Worm (Caenorhabditis elegans): ENCODE data around the gene fust-1.

The fust-1 gene

ce11 chrII:7151969-7152631 lies at the start of gene fust-1:
fust-1 (plus strand) TSS chrII:7152581.
- TF ChIP-seq unc-62 (GFP tag; optimal IDR thresholded peaks at IDR 0.05): no peak

DNA sequence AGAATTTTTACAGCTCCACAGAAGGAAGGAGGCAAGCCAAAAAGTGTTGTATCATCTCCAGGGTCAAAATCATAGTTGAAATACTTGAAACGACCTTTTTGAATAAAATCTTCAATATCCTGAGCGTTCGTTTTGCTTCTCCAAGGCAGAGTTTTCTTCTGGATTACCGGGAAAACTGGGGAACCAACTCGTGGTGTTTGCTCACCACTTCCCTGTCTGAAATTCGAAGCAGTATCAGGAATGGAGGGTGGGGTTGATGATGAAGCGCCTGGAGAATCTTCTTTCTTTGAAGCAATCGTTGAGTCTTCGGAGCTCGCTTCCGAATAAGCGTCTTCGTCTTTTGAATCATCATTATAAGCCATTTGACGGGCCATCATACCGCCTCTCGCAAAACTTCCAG lies 49.3 kb upstream of the fust-1 start:
- no peak for TF ChIP-seq unc-62 (GFP tag; optimal IDR thresholded peaks at IDR 0.05)

- no peak for TF ChIP-seq unc-62 (GFP tag; optimal IDR thresholded peaks at IDR 0.05)
Observed at ce11 chrII:7104794-7105613, 47.4 kb upstream of the fust-1 start, which contains the start of the genes farl-11 and rpl-33. farl-11 (minus strand) TSS chrII:7105035. rpl-33 (plus strand) TSS chrII:7105563.

ce11 chrII:7106313-7106712 lies 46.1 kb upstream of the fust-1 start:
- TF ChIP-seq unc-62 (GFP tag; optimal IDR thresholded peaks at IDR 0.05): no peak

ce11 chrII:7109956-7110355 lies 42.4 kb upstream of the fust-1 start, which contains the start of gene F10E7.9:
F10E7.9 (minus strand) TSS chrII:7110056.
- TF ChIP-seq unc-62 (GFP tag; optimal IDR thresholded peaks at IDR 0.05): no peak

DNA sequence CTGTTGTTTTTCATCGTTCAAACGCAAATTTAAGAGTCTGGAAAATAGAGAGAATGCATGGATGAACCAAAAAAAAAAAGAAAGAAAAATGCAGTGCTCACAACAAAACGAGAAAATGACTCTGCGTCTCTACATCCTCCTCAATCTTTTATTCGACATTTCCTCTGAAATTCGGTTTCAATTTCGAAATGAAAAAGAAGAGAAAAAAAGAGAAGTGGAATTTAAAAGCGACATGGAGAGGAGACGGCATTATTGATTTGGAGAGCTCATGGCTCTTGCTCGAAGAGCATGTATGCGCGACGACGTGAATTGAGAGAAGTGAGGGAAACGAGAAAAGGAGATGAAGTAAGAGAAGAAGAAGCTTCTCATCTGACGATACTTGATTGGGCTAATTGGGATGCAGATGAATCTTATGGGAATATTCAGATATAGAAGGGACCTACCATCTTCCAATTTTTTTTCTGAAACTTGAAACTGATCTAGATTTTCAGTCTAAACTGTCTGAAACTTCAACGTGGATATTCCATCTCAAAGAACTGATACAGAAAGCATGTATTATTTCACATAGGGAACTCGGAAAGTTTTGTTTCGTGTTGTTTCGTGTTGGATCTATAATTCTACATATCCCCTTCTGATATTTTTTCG lies 41.2 kb upstream of the fust-1 start:
- TF ChIP-seq unc-62 (GFP tag; optimal IDR thresholded peaks at IDR 0.05): no peak

DNA sequence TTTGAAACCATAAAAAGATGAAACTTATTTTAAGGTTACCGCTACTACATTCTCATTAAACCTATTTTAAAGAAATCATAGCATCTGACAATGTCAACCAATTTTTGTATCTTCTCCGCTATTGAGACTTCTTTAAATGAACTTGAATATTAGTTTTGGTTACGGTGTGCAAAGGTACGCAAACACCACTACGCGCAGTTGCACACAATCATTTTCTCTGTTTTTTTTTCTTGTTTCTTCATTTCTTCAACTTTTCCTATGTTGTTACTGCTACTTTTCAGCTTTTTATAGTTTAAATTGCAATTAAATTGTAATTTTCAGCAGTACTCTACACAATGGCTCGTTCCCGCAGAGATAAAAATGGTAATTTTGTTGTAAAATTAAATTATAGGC lies 40.7 kb upstream of the fust-1 start, which contains the start of gene F10E7.5:
Gene F10E7.5, plus strand, starts transcription at position 322 of the 393 bp plus-strand sequence.
- no peak for TF ChIP-seq unc-62 (GFP tag; optimal IDR thresholded peaks at IDR 0.05)

DNA sequence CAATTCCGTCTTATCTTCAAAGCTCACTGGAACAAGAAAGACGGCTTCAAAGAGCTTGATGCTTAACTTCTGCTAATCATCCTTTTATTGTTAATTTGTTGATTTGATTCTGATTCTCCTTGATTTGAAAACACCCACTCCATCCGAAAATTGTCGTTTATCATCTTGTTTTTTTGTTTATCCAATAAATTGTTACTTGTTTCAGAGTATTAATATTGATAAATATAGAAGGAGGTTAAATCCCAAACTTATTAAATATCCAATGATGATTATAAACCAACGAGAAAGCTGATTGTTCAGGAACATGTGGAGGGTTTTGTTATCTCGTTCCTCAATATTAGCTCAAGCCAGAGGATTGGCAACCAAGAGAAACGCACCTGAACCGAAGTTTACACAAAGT lies 39.6 kb upstream of the fust-1 start, which contains the start of gene F10E7.6:
Gene F10E7.6, plus strand, starts transcription at position 301 of the 400 bp plus-strand sequence.
- TF ChIP-seq unc-62 (GFP tag; optimal IDR thresholded peaks at IDR 0.05): no peak

DNA sequence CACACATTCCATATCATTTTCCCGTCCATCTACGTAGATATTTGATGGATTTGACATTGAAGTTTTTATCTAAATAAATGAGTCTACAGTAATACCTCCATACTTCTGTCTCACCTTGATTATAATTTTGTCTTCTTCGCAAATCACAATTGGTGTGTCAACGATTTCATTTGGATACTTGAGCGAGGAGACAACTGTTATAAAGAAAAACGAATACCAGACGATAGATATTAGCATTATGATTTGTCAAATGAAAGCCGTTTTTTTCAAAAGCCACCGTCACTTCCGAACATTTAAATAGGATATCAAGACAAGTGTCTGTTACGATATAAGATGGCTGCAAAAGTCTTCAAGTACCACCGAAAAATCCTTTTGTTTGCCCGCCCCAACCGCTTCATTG lies 36.7 kb upstream of the fust-1 start, which contains the start of gene cutl-5:
Gene cutl-5, minus strand, starts transcription at position 269 of the 400 bp plus-strand sequence.
- TF ChIP-seq unc-62 (GFP tag; optimal IDR thresholded peaks at IDR 0.05): no peak

DNA sequence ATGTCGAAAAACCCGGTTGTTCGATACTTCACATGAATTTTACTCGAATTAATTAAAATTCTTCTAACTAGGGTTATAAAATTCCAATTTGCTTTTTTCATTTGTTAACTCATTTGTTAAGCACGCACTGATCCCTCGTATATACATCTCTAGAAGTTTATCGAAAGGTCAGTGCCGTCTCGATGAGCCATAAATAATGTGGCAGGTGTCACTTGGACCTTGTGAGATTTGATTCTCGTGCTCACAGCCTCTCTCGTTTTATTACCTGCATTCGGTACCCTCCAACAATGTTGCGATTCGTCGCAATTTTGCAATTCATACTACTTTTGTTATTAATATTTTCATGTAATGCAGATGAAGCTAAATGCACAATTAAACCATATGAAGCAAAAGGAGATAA lies 36.0 kb upstream of the fust-1 start, which contains the start of gene spon-1:
Gene spon-1, plus strand, starts transcription at position 208 of the 400 bp plus-strand sequence.
- TF ChIP-seq unc-62 (GFP tag; optimal IDR thresholded peaks at IDR 0.05): no peak

DNA sequence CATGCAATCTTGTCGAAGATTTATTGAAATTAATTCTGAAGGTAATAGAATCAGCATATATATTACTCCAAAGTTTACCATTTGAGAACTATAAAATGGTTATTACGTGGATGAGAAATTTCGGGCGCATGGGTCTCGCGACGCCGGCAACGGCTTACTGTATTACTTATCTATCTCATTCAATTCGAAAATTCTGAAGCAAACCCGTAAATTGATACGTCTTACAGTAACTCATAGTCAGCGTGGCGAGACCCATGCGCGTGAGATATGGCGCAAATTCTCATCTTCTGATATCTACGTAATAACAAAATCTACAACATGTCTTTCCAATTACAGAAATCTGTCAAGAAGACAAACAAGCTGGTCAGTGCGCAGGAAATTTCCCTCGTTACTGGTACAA lies 32.9 kb upstream of the fust-1 start:
- no peak for TF ChIP-seq unc-62 (GFP tag; optimal IDR thresholded peaks at IDR 0.05)

- no peak for TF ChIP-seq unc-62 (GFP tag; optimal IDR thresholded peaks at IDR 0.05)
Observed at ce11 chrII:7121762-7122292, 30.6 kb upstream of the fust-1 start, which contains the start of gene F10E7.2. F10E7.2 (plus strand) TSS chrII:7122242.

- TF ChIP-seq unc-62 (GFP tag; optimal IDR thresholded peaks at IDR 0.05): no peak
Observed at ce11 chrII:7122661-7123418, 29.5 kb upstream of the fust-1 start, which contains the start of gene F10E7.11. F10E7.11 (minus strand) TSS chrII:7122892.

DNA sequence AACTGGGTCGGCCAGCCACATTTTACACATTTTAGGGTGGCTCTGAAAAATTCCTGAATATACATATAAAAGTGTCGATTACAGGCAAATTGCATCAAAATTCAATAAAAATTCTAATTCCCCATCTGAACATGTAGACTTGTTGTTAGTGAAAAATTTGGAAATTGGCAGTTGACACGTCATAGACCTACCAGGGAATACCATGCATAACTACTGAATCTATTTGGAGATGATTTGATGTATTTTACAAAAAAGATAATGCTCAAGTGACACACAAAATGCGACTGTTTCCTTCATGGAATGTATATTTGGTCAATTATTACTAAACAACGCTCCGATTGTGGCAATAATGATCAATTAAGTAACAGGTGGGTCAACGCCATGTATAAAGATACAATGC lies 25.9 kb upstream of the fust-1 start, which contains the start of gene F10E7.1:
Gene F10E7.1, plus strand, starts transcription at position 301 of the 400 bp plus-strand sequence.
- no peak for TF ChIP-seq unc-62 (GFP tag; optimal IDR thresholded peaks at IDR 0.05)

Data from whole organism, dauer.